Worm (Caenorhabditis elegans) whole organism, midembryonic: ENCODE measurements around the gene F14D7.1.

Source experiments
- T22C8.4 ChIP-seq: fragments of 200-800 bp; sonication (Bioruptor generic); IDR thresholded peaks from 2 replicates; pipeline ENCODE4 v1.3.6; 2022; ENCODE audit warnings: missing genetic modification characterization, missing compliant biosample characterization
- med-1 ChIP-seq: sonication (generic microtip); optimal IDR thresholded peaks from 2 replicates; lab custom pipeline; 2017; ENCODE audit warnings: missing genetic modification characterization, mild to moderate bottlenecking, missing compliant biosample characterization, antibody characterized with exemption, missing genetic modification reagents; ENCODE audit not compliant: insufficient read depth
- ref-1 ChIP-seq: fragments of 200-800 bp; sonication (Bioruptor generic); conservative IDR thresholded peaks from 2 replicates; pipeline ENCODE4 v1.3.6; 2022; ENCODE audit warnings: missing genetic modification reagents, missing genetic modification characterization, missing compliant biosample characterization
- ztf-23 ChIP-seq: fragments of 200-800 bp; sonication (Bioruptor generic); IDR thresholded peaks from 2 replicates; pipeline ENCODE4 v1.3.6; 2022; ENCODE audit warnings: missing genetic modification reagents, missing genetic modification characterization, missing compliant biosample characterization
- ztf-29 ChIP-seq: fragments of 200-800 bp; sonication (Bioruptor generic); IDR thresholded peaks from 2 replicates; pipeline ENCODE4 v1.3.6; 2022; ENCODE audit warnings: missing genetic modification reagents, missing genetic modification characterization, missing compliant biosample characterization

- TF ChIP-seq ztf-23 (GFP tag; lab: Robert Waterston, UW) (no peak), ref-1 (GFP tag; lab: Robert Waterston, UW) (no peak), ztf-29 (GFP tag; lab: Robert Waterston, UW) (no peak), med-1 (GFP tag; lab: Kevin White, UChicago) (no peak), T22C8.4 (GFP tag; lab: Robert Waterston, UW) (no peak)
These were observed 28.4 kb downstream of the F14D7.1 start, which contains the start of gene F40G12.2 for ce11 chrV:14260831-14261230.
